Worm (Caenorhabditis elegans): ENCODE measurements around the gene F22E5.22.
"Not testable (repeated sequence)": the region's sequence is repeated elsewhere in the genome, so short reads cannot be mapped to it uniquely, and the experiment has no call there.

DNA sequence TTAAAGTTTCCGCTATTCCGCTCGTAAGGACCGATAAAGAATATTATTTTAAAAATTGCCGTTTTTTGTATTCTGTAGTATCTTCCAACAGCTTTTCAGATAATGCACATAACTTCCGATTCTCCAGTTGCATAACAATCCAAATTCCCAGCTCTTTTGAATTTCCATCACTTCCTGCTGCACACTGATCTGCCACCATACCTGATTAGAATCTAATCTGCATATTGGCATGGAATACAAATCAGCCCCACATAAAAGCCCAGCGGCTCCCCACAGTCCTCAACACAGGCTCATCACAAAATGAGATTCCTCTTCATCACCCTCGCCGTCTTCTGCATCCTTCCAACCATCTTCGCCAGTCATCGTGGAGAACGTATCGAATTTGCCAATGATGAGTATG is 22.9 kb downstream of the F22E5.22 start, which contains the start of gene nspf-2:
- TF ChIP-seq sea-2 (GFP tag; optimal IDR thresholded peaks at IDR 0.05); fkh-2 (tag; optimal IDR thresholded peaks at IDR 0.05); snpc-4 (tag; optimal IDR thresholded peaks at IDR 0.05); ceh-82 (tag; optimal IDR thresholded peaks at IDR 0.05); daf-12 (tag; optimal IDR thresholded peaks at IDR 0.05): not testable (repeated sequence)

Measured in whole organism, L3 larva.